Comparison of ENCODE assay signal across 1 fruit fly cellular context in the genomic region with DNA sequence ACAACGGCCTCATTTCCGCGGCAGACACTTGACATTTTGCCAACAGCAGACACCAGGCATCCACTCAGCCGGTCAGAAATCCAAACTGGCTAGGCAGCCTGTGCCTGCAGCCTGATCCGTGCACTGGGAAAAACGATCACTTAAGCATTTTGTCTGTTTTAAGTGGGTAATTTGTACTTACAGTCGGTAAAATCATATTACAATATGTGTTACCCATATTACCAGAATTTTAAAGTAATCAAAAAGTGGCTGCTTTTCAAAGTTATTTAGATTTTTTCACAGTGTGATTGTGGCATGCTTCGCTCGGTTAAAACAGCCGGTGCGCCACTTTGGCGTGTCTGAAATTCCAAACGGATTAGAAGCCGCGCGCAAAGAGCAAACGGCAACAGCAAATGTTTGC.
TF ChIP-seq lines count a peak whose summit lies in the region.

No protein-coding gene starts in this region.

TF ChIP-seq in whole organism, embryonic, 481 proteins besides CTCF, POLR2A, EP300 and RAD21 (continued from another document):
- TF ChIP-seq CG8089 (GFP tag; optimal IDR thresholded peaks at IDR 0.05; lab: Kevin White, UChicago), result no peak
- TF ChIP-seq HLH4C (GFP tag; IDR thresholded peaks at IDR 0.05; lab: Robert Waterston, UW; ENCODE audit: partially characterized antibody), result no peak
- no peak for TF ChIP-seq ftz-f1 (GFP tag; optimal IDR thresholded peaks at IDR 0.05; lab: Kevin White, UChicago)
- 0 out of 3 replicates have a peak, but pooled peaks have one; percentile 6 for TF ChIP-seq CG3726 (GFP tag; IDR thresholded peaks at IDR 0.05; lab: Robert Waterston, UW)
- TF ChIP-seq hb (GFP tag; IDR thresholded peaks at IDR 0.05; lab: Robert Waterston, UW; ENCODE audit: partially characterized antibody), result no peak
- no peak for TF ChIP-seq odd (GFP tag; optimal IDR thresholded peaks at IDR 0.05; lab: Kevin White, UChicago)
- no peak for TF ChIP-seq gfzf (GFP tag; optimal IDR thresholded peaks at IDR 0.05; lab: Kevin White, UChicago)
- TF ChIP-seq tap (tag; optimal IDR thresholded peaks at IDR 0.05; lab: Kevin White, UChicago), result no peak
- no peak for TF ChIP-seq cato (GFP tag; optimal IDR thresholded peaks at IDR 0.05; lab: Kevin White, UChicago; ENCODE audit: borderline replicate concordance)
- no peak for TF ChIP-seq Bteb2 (GFP tag; optimal IDR thresholded peaks at IDR 0.05; lab: Kevin White, UChicago)
- TF ChIP-seq Rx (GFP tag; IDR thresholded peaks at IDR 0.05; lab: Robert Waterston, UW), result no peak
- TF ChIP-seq Fer2 (tag; optimal IDR thresholded peaks at IDR 0.05; lab: Kevin White, UChicago), result no peak
- no peak for TF ChIP-seq slou (GFP tag; optimal IDR thresholded peaks at IDR 0.05; lab: Kevin White, UChicago)
- TF ChIP-seq Elba2 (GFP tag; optimal IDR thresholded peaks at IDR 0.05; lab: Kevin White, UChicago), result no peak
- no peak for TF ChIP-seq lilli (GFP tag; optimal IDR thresholded peaks at IDR 0.05; lab: Kevin White, UChicago)
- TF ChIP-seq Bgb (GFP tag; IDR thresholded peaks at IDR 0.05; lab: Robert Waterston, UW; ENCODE audit: partially characterized antibody), result no peak
- TF ChIP-seq nerfin-1 (tag; optimal IDR thresholded peaks at IDR 0.05; lab: Kevin White, UChicago), result no peak
- no peak for TF ChIP-seq twi (tag; optimal IDR thresholded peaks at IDR 0.05; lab: Kevin White, UChicago)
- TF ChIP-seq bsh (GFP tag; optimal IDR thresholded peaks at IDR 0.05; lab: Kevin White, UChicago), result peak; percentile 36 to 95
- TF ChIP-seq psq (GFP tag; optimal IDR thresholded peaks at IDR 0.05; lab: Kevin White, UChicago), result no peak
- no peak for TF ChIP-seq CG34224 (GFP tag; IDR thresholded peaks at IDR 0.05; lab: Robert Waterston, UW; ENCODE audit: partially characterized antibody)
- TF ChIP-seq inv (GFP tag; IDR thresholded peaks at IDR 0.05; lab: Robert Waterston, UW; ENCODE audit: partially characterized antibody), result no peak
- TF ChIP-seq BtbVII (GFP tag; optimal IDR thresholded peaks at IDR 0.05; lab: Kevin White, UChicago), result no peak
- TF ChIP-seq dmrt11E (tag; optimal IDR thresholded peaks at IDR 0.05; lab: Kevin White, UChicago), result peak; percentile 52
- no peak for TF ChIP-seq C15 (GFP tag; IDR thresholded peaks at IDR 0.05; lab: Robert Waterston, UW)
- TF ChIP-seq CG11560 (tag; IDR thresholded peaks at IDR 0.05; lab: Robert Waterston, UW), result no peak
- no peak for TF ChIP-seq esg (GFP tag; conservative IDR thresholded peaks at IDR 0.05; lab: Robert Waterston, UW)
- TF ChIP-seq chif (GFP tag; optimal IDR thresholded peaks at IDR 0.05; lab: Kevin White, UChicago), result peak in 1 of 2 experiments; percentile 42
- TF ChIP-seq CG12071 (GFP tag; optimal IDR thresholded peaks at IDR 0.05; lab: Kevin White, UChicago), result no peak
- no peak for TF ChIP-seq oc (tag; optimal IDR thresholded peaks at IDR 0.05; lab: Kevin White, UChicago)
- no peak for TF ChIP-seq CG16863 (GFP tag; optimal IDR thresholded peaks at IDR 0.05; lab: Kevin White, UChicago)
- peak; percentile 39 for TF ChIP-seq fd96Cb (tag; optimal IDR thresholded peaks at IDR 0.05; lab: Kevin White, UChicago)
- no peak for TF ChIP-seq CG17385 (GFP tag; optimal IDR thresholded peaks at IDR 0.05; lab: Kevin White, UChicago)
- TF ChIP-seq MESR4 (GFP tag; optimal IDR thresholded peaks at IDR 0.05; lab: Kevin White, UChicago), result no peak
- no peak for TF ChIP-seq Hmx (GFP tag; optimal IDR thresholded peaks at IDR 0.05; lab: Kevin White, UChicago)
- TF ChIP-seq Mad (GFP tag; optimal IDR thresholded peaks at IDR 0.05; lab: Kevin White, UChicago), result no peak
- TF ChIP-seq tin (GFP tag; optimal IDR thresholded peaks at IDR 0.05; lab: Kevin White, UChicago), result peak; percentile 18
- no peak for TF ChIP-seq trh (GFP tag; optimal IDR thresholded peaks at IDR 0.05; lab: Kevin White, UChicago)
- TF ChIP-seq CG13775 (GFP tag; optimal IDR thresholded peaks at IDR 0.05; lab: Kevin White, UChicago), result no peak
- no peak for TF ChIP-seq CG34376 (GFP tag; optimal IDR thresholded peaks at IDR 0.05; lab: Kevin White, UChicago)
- peak; percentile 13 for TF ChIP-seq Xbp1 (GFP tag; optimal IDR thresholded peaks at IDR 0.05; lab: Kevin White, UChicago)
- TF ChIP-seq amos (GFP tag; IDR thresholded peaks at IDR 0.05; lab: Robert Waterston, UW; ENCODE audit: partially characterized antibody), result no peak
- no peak for TF ChIP-seq CG6175 (GFP tag; IDR thresholded peaks at IDR 0.05; lab: Robert Waterston, UW)
- TF ChIP-seq btn (GFP tag; optimal IDR thresholded peaks at IDR 0.05; lab: Kevin White, UChicago), result no peak
- TF ChIP-seq lmd (GFP tag; IDR thresholded peaks at IDR 0.05; lab: Robert Waterston, UW), result peak; percentile 18; the same call in 1 of the 2 replicates
- TF ChIP-seq HLHmδ (GFP tag; optimal IDR thresholded peaks at IDR 0.05; lab: Kevin White, UChicago), result no peak
- TF ChIP-seq Dip2 (GFP tag; IDR thresholded peaks at IDR 0.05; lab: Robert Waterston, UW), result no peak
- TF ChIP-seq bowl (GFP tag; IDR thresholded peaks at IDR 0.05; lab: Robert Waterston, UW), result no peak
- TF ChIP-seq Gsc (GFP tag; IDR thresholded peaks at IDR 0.05; lab: Robert Waterston, UW), result no peak
- TF ChIP-seq Optix (GFP tag; IDR thresholded peaks at IDR 0.05; lab: Robert Waterston, UW), result no peak
- TF ChIP-seq lab (GFP tag; optimal IDR thresholded peaks at IDR 0.05; lab: Kevin White, UChicago), result no peak
- TF ChIP-seq MBD-R2 (GFP tag; IDR thresholded peaks at IDR 0.05; lab: Robert Waterston, UW), result no peak
- no peak for TF ChIP-seq CG31365 (tag; optimal IDR thresholded peaks at IDR 0.05; lab: Kevin White, UChicago)
- TF ChIP-seq Drgx (GFP tag; IDR thresholded peaks at IDR 0.05; lab: Robert Waterston, UW), result peak; percentile 99
- TF ChIP-seq pita (GFP tag; optimal IDR thresholded peaks at IDR 0.05; lab: Kevin White, UChicago), result no peak
- no peak for TF ChIP-seq p53 (GFP tag; optimal IDR thresholded peaks at IDR 0.05; lab: Kevin White, UChicago)
- no peak for TF ChIP-seq gem (tag; optimal IDR thresholded peaks at IDR 0.05; lab: Kevin White, UChicago)
- no peak for TF ChIP-seq ci (GFP tag; IDR thresholded peaks at IDR 0.05; lab: Robert Waterston, UW)
- no peak for TF ChIP-seq hth (optimal IDR thresholded peaks at IDR 0.05; lab: Kevin White, UChicago)
- peak; percentile 45 for TF ChIP-seq CG18262 (tag; optimal IDR thresholded peaks at IDR 0.05; lab: Kevin White, UChicago)
- no peak for TF ChIP-seq CG18011 (GFP tag; optimal IDR thresholded peaks at IDR 0.05; lab: Kevin White, UChicago)
- TF ChIP-seq Dip3 (GFP tag; optimal IDR thresholded peaks at IDR 0.05; lab: Kevin White, UChicago), result no peak
- TF ChIP-seq Pdp1 (GFP tag; optimal IDR thresholded peaks at IDR 0.05; lab: Kevin White, UChicago), result peak in 1 of 2 experiments; percentile 5
- TF ChIP-seq vvl (GFP tag; IDR thresholded peaks at IDR 0.05; lab: Robert Waterston, UW), result 0 out of 2 replicates have a peak, but pooled peaks have one; percentile 23
- no peak for TF ChIP-seq CG11247 (GFP tag; IDR thresholded peaks at IDR 0.05; lab: Robert Waterston, UW)
- no peak for TF ChIP-seq CG2199 (GFP tag; IDR thresholded peaks at IDR 0.05; lab: Robert Waterston, UW)
- no peak for TF ChIP-seq NFAT (GFP tag; IDR thresholded peaks at IDR 0.05; lab: Robert Waterston, UW)
- no peak for TF ChIP-seq wdn (GFP tag; IDR thresholded peaks at IDR 0.05; lab: Robert Waterston, UW)
- no peak for TF ChIP-seq CG1647 (GFP tag; optimal IDR thresholded peaks at IDR 0.05; lab: Kevin White, UChicago)
- no peak for TF ChIP-seq Spps (tag; optimal IDR thresholded peaks at IDR 0.05; lab: Kevin White, UChicago)
- no peak for TF ChIP-seq ap (GFP tag; IDR thresholded peaks at IDR 0.05; lab: Robert Waterston, UW)
- TF ChIP-seq YL-1 (GFP tag; optimal IDR thresholded peaks at IDR 0.05; lab: Kevin White, UChicago), result no peak
- TF ChIP-seq CG4854 (GFP tag; optimal IDR thresholded peaks at IDR 0.05; lab: Kevin White, UChicago), result no peak
- TF ChIP-seq Jarid2 (GFP tag; optimal IDR thresholded peaks at IDR 0.05; lab: Kevin White, UChicago), result no peak
- TF ChIP-seq sna (GFP tag; IDR thresholded peaks at IDR 0.05; lab: Robert Waterston, UW; ENCODE audit: partially characterized antibody), result no peak
- TF ChIP-seq Hey (tag; optimal IDR thresholded peaks at IDR 0.05; lab: Kevin White, UChicago), result no peak
- TF ChIP-seq nom (GFP tag; optimal IDR thresholded peaks at IDR 0.05; lab: Kevin White, UChicago), result peak; percentile 75
- TF ChIP-seq NC2β (GFP tag; optimal IDR thresholded peaks at IDR 0.05; lab: Kevin White, UChicago), result no peak
- no peak for TF ChIP-seq gsb-n (tag; optimal IDR thresholded peaks at IDR 0.05; lab: Kevin White, UChicago)
- TF ChIP-seq nmo (GFP tag; optimal IDR thresholded peaks at IDR 0.05; lab: Kevin White, UChicago), result no peak
- TF ChIP-seq CG15696 (tag; optimal IDR thresholded peaks at IDR 0.05; lab: Kevin White, UChicago), result peak; percentile 17
- TF ChIP-seq Usf (GFP tag; optimal IDR thresholded peaks at IDR 0.05; lab: Kevin White, UChicago), result no peak
- TF ChIP-seq CG13424 (tag; optimal IDR thresholded peaks at IDR 0.05; lab: Kevin White, UChicago), result no peak
- TF ChIP-seq CG10321 (GFP tag; IDR thresholded peaks at IDR 0.05; lab: Robert Waterston, UW), result no peak
- peak; percentile 76 for TF ChIP-seq sens (GFP tag; lab: Kevin White, UChicago)
- TF ChIP-seq gcm (GFP tag; optimal IDR thresholded peaks at IDR 0.05; lab: Kevin White, UChicago), result no peak
- no peak for TF ChIP-seq Sry-δ (GFP tag; optimal IDR thresholded peaks at IDR 0.05; lab: Kevin White, UChicago)
- no peak for TF ChIP-seq Stat92E (GFP tag; optimal IDR thresholded peaks at IDR 0.05; lab: Kevin White, UChicago)
- TF ChIP-seq Xrp1 (GFP tag; IDR thresholded peaks at IDR 0.05; lab: Robert Waterston, UW), result peak; percentile 54
- peak; percentile 34 for TF ChIP-seq CG4424 (GFP tag; optimal IDR thresholded peaks at IDR 0.05; lab: Kevin White, UChicago)
- TF ChIP-seq cwo (GFP tag; optimal IDR thresholded peaks at IDR 0.05; lab: Kevin White, UChicago), result no peak
- no peak for TF ChIP-seq CG13287 (GFP tag; IDR thresholded peaks at IDR 0.05; lab: Robert Waterston, UW; ENCODE audit: partially characterized antibody)
TF ChIP-seq in whole organism, embryonic: peak in this region for 47.
